Worm (Caenorhabditis elegans): ENCODE results near the gene F35A5.5.

DNA sequence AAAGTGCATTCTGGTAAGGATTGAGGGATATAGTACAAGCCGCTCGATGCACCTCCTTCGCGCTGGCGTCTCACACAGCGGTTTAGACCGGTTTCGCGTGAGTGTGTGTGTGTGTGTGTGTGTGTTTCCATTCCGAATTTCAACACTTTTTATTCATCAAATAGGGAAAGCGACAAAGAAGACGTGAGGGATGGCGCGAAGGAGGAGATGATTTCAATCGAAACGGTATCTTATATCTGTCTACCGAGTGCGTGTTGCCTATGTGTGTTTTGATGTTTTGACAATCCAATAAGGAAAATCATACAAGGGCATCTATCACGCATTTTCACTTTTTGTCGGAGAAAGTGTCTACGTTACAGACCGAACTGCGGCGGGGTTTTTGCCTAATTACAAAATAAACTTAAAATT, 42.2 kb upstream of the F35A5.5 start:
- TF ChIP-seq unc-62 (GFP tag; optimal IDR thresholded peaks at IDR 0.05) = no peak
- no peak for TF ChIP-seq lin-13 (GFP tag; optimal IDR thresholded peaks at IDR 0.05)
- TF ChIP-seq pag-3 (tag; optimal IDR thresholded peaks at IDR 0.05; ENCODE audit: borderline replicate concordance, insufficient read depth) = no peak
- peak; percentile 65 for TF ChIP-seq nhr-20 (tag; optimal IDR thresholded peaks at IDR 0.05)
- no peak for TF ChIP-seq nhr-11 (tag; optimal IDR thresholded peaks at IDR 0.05)
- no peak for TF ChIP-seq xbp-1 (tag; optimal IDR thresholded peaks at IDR 0.05)
- TF ChIP-seq unc-130 (tag; optimal IDR thresholded peaks at IDR 0.05) = peak; percentile 24
- TF ChIP-seq lir-3 (tag; optimal IDR thresholded peaks at IDR 0.05; ENCODE audit: poor library complexity) = no peak
- no peak for TF ChIP-seq nhr-12 (tag; optimal IDR thresholded peaks at IDR 0.05)

All from whole organism, L1 larva.